Fruit fly (Drosophila melanogaster) whole organism, prepupa: ENCODE results near the gene CG6927.

Experiments
- Blimp-1 ChIP-seq: fragments of 200-800 bp; sonication (Bioruptor generic); optimal IDR thresholded peaks from 3 replicates; lab custom pipeline; 2017; ENCODE audit warnings: missing biosample characterization, missing genetic modification characterization, mild to moderate bottlenecking, moderate library complexity, missing genetic modification reagents
- CG10669 ChIP-seq: fragments of 200-800 bp; sonication (Bioruptor generic); optimal IDR thresholded peaks from 3 replicates; lab custom pipeline; 2018; ENCODE audit warnings: missing biosample characterization, mild to moderate bottlenecking, missing genetic modification characterization, moderate library complexity
- CG11294 ChIP-seq: fragments of 200-800 bp; sonication (Bioruptor generic); IDR thresholded peaks from 2 replicates; pipeline ENCODE4 v1.3.6; 2022; ENCODE audit warnings: missing biosample characterization, missing genetic modification characterization
- CG11762 ChIP-seq: fragments of 200-800 bp; sonication (Bioruptor generic); optimal IDR thresholded peaks from 3 replicates; lab custom pipeline; 2016; ENCODE audit warnings: missing biosample characterization, missing genetic modification characterization; ENCODE audit not compliant: insufficient read depth
- CG11902 ChIP-seq: fragments of 200-800 bp; sonication (Bioruptor generic); optimal IDR thresholded peaks from 3 replicates; lab custom pipeline; 2016; ENCODE audit warnings: missing biosample characterization, missing genetic modification characterization
- CG15336 ChIP-seq: fragments of 200-800 bp; sonication (Bioruptor generic); IDR thresholded peaks from 2 replicates; pipeline ENCODE4 v1.3.6; 2022; ENCODE audit warnings: missing biosample characterization, missing genetic modification characterization
- CG1621 ChIP-seq: fragments of 200-800 bp; sonication (Bioruptor generic); optimal IDR thresholded peaks from 3 replicates; lab custom pipeline; 2018; ENCODE audit warnings: missing biosample characterization, mild to moderate bottlenecking, missing genetic modification characterization
- CG16779 ChIP-seq: fragments of 200-800 bp; sonication (Bioruptor generic); optimal IDR thresholded peaks from 3 replicates; lab custom pipeline; 2017; ENCODE audit warnings: missing biosample characterization, mild to moderate bottlenecking, missing genetic modification characterization
- CG3032 ChIP-seq: fragments of 200-800 bp; optimal IDR thresholded peaks from 2 replicates; lab custom pipeline; 2019; ENCODE audit warnings: missing biosample characterization, mild to moderate bottlenecking, missing genetic modification characterization, moderate library complexity
- CG31627 ChIP-seq: fragments of 200-800 bp; sonication (Bioruptor generic); optimal IDR thresholded peaks from 3 replicates; lab custom pipeline; 2016; ENCODE audit warnings: missing biosample characterization, missing genetic modification characterization
- CG32006 ChIP-seq: fragments of 200-800 bp; sonication (Bioruptor generic); optimal IDR thresholded peaks from 3 replicates; lab custom pipeline; 2017; ENCODE audit warnings: missing biosample characterization, mild to moderate bottlenecking, missing genetic modification characterization
- CG34406 ChIP-seq: fragments of 200-800 bp; sonication (Bioruptor generic); optimal IDR thresholded peaks from 3 replicates; lab custom pipeline; 2016; ENCODE audit warnings: missing biosample characterization, missing genetic modification characterization
- CG3919 ChIP-seq: fragments of 200-800 bp; sonication (Bioruptor generic); optimal IDR thresholded peaks from 3 replicates; lab custom pipeline; 2016; ENCODE audit warnings: missing biosample characterization, missing genetic modification characterization
- CG4318 ChIP-seq: fragments of 200-800 bp; sonication (Bioruptor generic); optimal IDR thresholded peaks from 3 replicates; lab custom pipeline; 2017; ENCODE audit warnings: missing biosample characterization, mild to moderate bottlenecking, missing genetic modification characterization
- CG6276 ChIP-seq: fragments of 200-800 bp; sonication (Bioruptor generic); optimal IDR thresholded peaks from 2 replicates; lab custom pipeline; 2017; ENCODE audit warnings: missing biosample characterization, mild to moderate bottlenecking, missing genetic modification characterization
- CG6792 ChIP-seq: fragments of 200-800 bp; sonication (Bioruptor generic); optimal IDR thresholded peaks from 3 replicates; lab custom pipeline; 2016; ENCODE audit warnings: missing biosample characterization, missing genetic modification characterization
- CG6808 ChIP-seq: fragments of 200-800 bp; sonication (Bioruptor generic); optimal IDR thresholded peaks from 3 replicates; lab custom pipeline; 2017; ENCODE audit warnings: missing biosample characterization, missing genetic modification characterization, mild to moderate bottlenecking, moderate library complexity, missing genetic modification reagents
- CG6854 ChIP-seq: fragments of 200-800 bp; sonication (Bioruptor generic); optimal IDR thresholded peaks from 2 replicates; lab custom pipeline; 2017; ENCODE audit warnings: missing biosample characterization, mild to moderate bottlenecking, missing genetic modification characterization
- CG7368 ChIP-seq: fragments of 200-800 bp; sonication (Bioruptor generic); optimal IDR thresholded peaks from 3 replicates; lab custom pipeline; 2016; ENCODE audit warnings: missing biosample characterization, missing genetic modification characterization
- CG8119 ChIP-seq: fragments of 200-800 bp; sonication (Bioruptor generic); IDR thresholded peaks from 3 replicates; pipeline ENCODE4 v1.3.6; 2022; ENCODE audit warnings: missing biosample characterization, missing genetic modification characterization
- CG8319 ChIP-seq: fragments of 200-800 bp; sonication (Bioruptor generic); optimal IDR thresholded peaks from 3 replicates; lab custom pipeline; 2016; ENCODE audit warnings: missing biosample characterization, missing genetic modification characterization
- CG8632 ChIP-seq: fragments of 200-800 bp; sonication (Bioruptor generic); optimal IDR thresholded peaks from 3 replicates; lab custom pipeline; 2016; ENCODE audit warnings: missing biosample characterization, missing genetic modification characterization
- Eip75B ChIP-seq: fragments of 200-800 bp; sonication (Bioruptor generic); optimal IDR thresholded peaks from 3 replicates; lab custom pipeline; 2016; ENCODE audit warnings: missing biosample characterization, missing genetic modification characterization
- Eip78C ChIP-seq: fragments of 200-800 bp; sonication (Bioruptor generic); peaks from one replicate; lab custom pipeline; 2016; ENCODE audit warnings: missing biosample characterization, missing genetic modification characterization
- Eip93F ChIP-seq: fragments of 200-800 bp; sonication (Bioruptor generic); optimal IDR thresholded peaks from 2 replicates; lab custom pipeline; 2016; ENCODE audit warnings: missing biosample characterization, mild to moderate bottlenecking, missing genetic modification characterization
- Ets96B ChIP-seq: fragments of 200-800 bp; optimal IDR thresholded peaks from 2 replicates; lab custom pipeline; 2019; ENCODE audit warnings: missing biosample characterization, mild to moderate bottlenecking, missing genetic modification characterization, moderate library complexity
- Gug ChIP-seq: fragments of 200-800 bp; sonication (Bioruptor generic); IDR thresholded peaks from 2 replicates; pipeline ENCODE4 v1.3.6; 2022; ENCODE audit warnings: missing biosample characterization, missing genetic modification characterization
- Hr38 ChIP-seq: sonication (Bioruptor generic); optimal IDR thresholded peaks from 2 replicates; lab custom pipeline; 2016; ENCODE audit warnings: missing biosample characterization, missing genetic modification characterization
- Hr39 ChIP-seq: fragments of 200-800 bp; sonication (Bioruptor generic); optimal IDR thresholded peaks from 2 replicates; lab custom pipeline; 2016; ENCODE audit warnings: missing biosample characterization, missing genetic modification characterization
- Hr4 ChIP-seq: fragments of 200-800 bp; sonication (Bioruptor generic); optimal IDR thresholded peaks from 3 replicates; lab custom pipeline; 2016; ENCODE audit warnings: missing biosample characterization, missing genetic modification characterization
- Lpt ChIP-seq: fragments of 200-800 bp; sonication (Bioruptor generic); optimal IDR thresholded peaks from 3 replicates; lab custom pipeline; 2016; ENCODE audit warnings: missing biosample characterization, missing genetic modification characterization
- Met ChIP-seq: fragments of 200-800 bp; sonication (Bioruptor generic); optimal IDR thresholded peaks from 3 replicates; lab custom pipeline; 2016; ENCODE audit warnings: missing biosample characterization, missing genetic modification characterization
- OdsH ChIP-seq: fragments of 200-800 bp; sonication (Bioruptor generic); optimal IDR thresholded peaks from 3 replicates; lab custom pipeline; 2016; ENCODE audit warnings: missing biosample characterization, missing genetic modification characterization
- Smox ChIP-seq: fragments of 200-800 bp; sonication (Bioruptor generic); optimal IDR thresholded peaks from 3 replicates; lab custom pipeline; 2016; ENCODE audit warnings: missing biosample characterization, missing genetic modification characterization
- Sox102F ChIP-seq: fragments of 200-800 bp; sonication (Bioruptor generic); optimal IDR thresholded peaks from 2 replicates; lab custom pipeline; 2016; ENCODE audit warnings: missing biosample characterization, mild to moderate bottlenecking, missing genetic modification characterization
- Sox14 ChIP-seq: fragments of 200-800 bp; sonication (Bioruptor generic); optimal IDR thresholded peaks from 3 replicates; lab custom pipeline; 2016; ENCODE audit warnings: missing biosample characterization, missing genetic modification characterization
- achi ChIP-seq: fragments of 200-800 bp; sonication (Bioruptor generic); optimal IDR thresholded peaks from 3 replicates; lab custom pipeline; 2016; ENCODE audit warnings: missing biosample characterization, missing genetic modification characterization
- acj6 ChIP-seq: fragments of 200-800 bp; sonication (Bioruptor generic); optimal IDR thresholded peaks from 3 replicates; lab custom pipeline; 2016; ENCODE audit warnings: missing biosample characterization, missing genetic modification characterization
- cyc ChIP-seq: fragments of 200-800 bp; sonication (Bioruptor generic); optimal IDR thresholded peaks from 3 replicates; lab custom pipeline; 2016; ENCODE audit warnings: missing biosample characterization, missing genetic modification characterization
- dac ChIP-seq: fragments of 200-800 bp; sonication (Bioruptor generic); optimal IDR thresholded peaks from 2 replicates; lab custom pipeline; 2017; ENCODE audit warnings: missing biosample characterization, mild to moderate bottlenecking, missing genetic modification characterization
- eg ChIP-seq: fragments of 200-800 bp; sonication (Bioruptor generic); IDR thresholded peaks from 3 replicates; pipeline ENCODE4 v1.3.6; 2022; ENCODE audit warnings: missing biosample characterization, missing genetic modification characterization
- esn ChIP-seq: fragments of 200-800 bp; sonication (Bioruptor generic); optimal IDR thresholded peaks from 2 replicates; lab custom pipeline; 2016; ENCODE audit warnings: missing biosample characterization, mild to moderate bottlenecking, missing genetic modification characterization, moderate library complexity
- fd59A ChIP-seq: fragments of 200-800 bp; sonication (Bioruptor generic); optimal IDR thresholded peaks from 2 replicates; lab custom pipeline; 2017; ENCODE audit warnings: missing biosample characterization, mild to moderate bottlenecking, missing genetic modification characterization, missing genetic modification reagents
- fd85E ChIP-seq: fragments of 200-800 bp; sonication (Bioruptor generic); optimal IDR thresholded peaks from 3 replicates; lab custom pipeline; 2016; ENCODE audit warnings: missing biosample characterization, missing genetic modification characterization
- fkh ChIP-seq: fragments of 200-800 bp; sonication (Bioruptor generic); optimal IDR thresholded peaks from 3 replicates; lab custom pipeline; 2017; ENCODE audit warnings: missing biosample characterization, mild to moderate bottlenecking, missing genetic modification characterization, moderate library complexity
- lz ChIP-seq: fragments of 200-800 bp; sonication (Bioruptor generic); optimal IDR thresholded peaks from 3 replicates; lab custom pipeline; 2016; ENCODE audit warnings: missing biosample characterization, missing genetic modification characterization
- net ChIP-seq: fragments of 200-800 bp; sonication (Bioruptor generic); optimal IDR thresholded peaks from 3 replicates; lab custom pipeline; 2016; ENCODE audit warnings: missing biosample characterization, missing genetic modification characterization
- pdm3 ChIP-seq: fragments of 200-800 bp; sonication (Bioruptor generic); optimal IDR thresholded peaks from 3 replicates; lab custom pipeline; 2016; ENCODE audit warnings: missing biosample characterization, missing genetic modification characterization
- salr ChIP-seq, 2 experiments: fragments of 200-800 bp; sonication (Bioruptor generic); optimal IDR thresholded peaks; 3 replicates each; lab custom pipeline; 2016 to 2018; ENCODE audit warnings: missing biosample characterization in 2 of 2, missing genetic modification characterization in 2 of 2, mild to moderate bottlenecking in 1 of 2
- ss ChIP-seq, 2 experiments: fragments of 200-800 bp; sonication (Bioruptor generic); optimal IDR thresholded peaks; 2 replicates in 1 of 2; 3 replicates in 1 of 2; lab custom pipeline; 2017 to 2018; ENCODE audit warnings: mild to moderate bottlenecking in 2 of 2, missing biosample characterization in 2 of 2, missing genetic modification characterization in 2 of 2, moderate library complexity in 1 of 2
- svp ChIP-seq: fragments of 200-800 bp; sonication (Bioruptor generic); peaks from one replicate; lab custom pipeline; 2016; ENCODE audit warnings: missing biosample characterization, missing genetic modification characterization
- topi ChIP-seq: fragments of 200-800 bp; sonication (Bioruptor generic); optimal IDR thresholded peaks from 3 replicates; lab custom pipeline; 2016; ENCODE audit warnings: missing biosample characterization, missing genetic modification characterization
- vri ChIP-seq: fragments of 200-800 bp; sonication (Bioruptor generic); optimal IDR thresholded peaks from 3 replicates; lab custom pipeline; 2016; ENCODE audit warnings: missing biosample characterization, mild to moderate bottlenecking, missing genetic modification characterization

Gene CG6927

DNA sequence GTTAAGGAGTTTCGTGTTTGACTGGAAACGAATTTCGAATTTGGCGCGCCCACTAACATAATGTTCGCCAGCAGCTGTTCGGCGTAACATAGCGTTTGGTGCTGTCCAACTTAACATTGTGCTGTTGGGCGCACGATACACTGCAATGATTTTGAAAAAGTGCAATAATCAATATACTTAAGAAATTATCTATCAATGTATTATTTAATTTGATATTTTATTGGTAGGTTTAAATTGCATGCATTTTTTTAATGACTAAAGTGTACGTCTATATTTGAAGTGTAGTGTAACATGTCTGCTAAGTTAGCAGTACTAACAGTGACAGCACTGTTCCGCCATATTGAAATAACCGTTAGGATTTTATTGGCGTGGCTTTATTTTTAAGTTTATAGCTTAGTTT, at the start of gene CG6927:
TSS of gene CG6927 (plus strand) at position 328 of the 400 bp plus-strand sequence.
- peak; percentile 44 for TF ChIP-seq fd59A (GFP tag; lab: Kevin White, UChicago)
- TF ChIP-seq vri: no peak
- peak; percentile 66 for TF ChIP-seq lz (GFP tag; lab: Kevin White, UChicago)
- TF ChIP-seq topi (GFP tag; lab: Kevin White, UChicago): peak; percentile 39
- TF ChIP-seq Eip93F (GFP tag; lab: Kevin White, UChicago): peak; percentile 54
- peak; percentile 82 for TF ChIP-seq svp (GFP tag; lab: Kevin White, UChicago)
- peak; percentile 48 for TF ChIP-seq CG31627 (GFP tag; lab: Kevin White, UChicago)
- TF ChIP-seq CG3032 (tag; lab: Kevin White, UChicago): peak; percentile 89
- peak; percentile 27 for TF ChIP-seq Hr39 (GFP tag; lab: Kevin White, UChicago)
- peak; percentile 44 for TF ChIP-seq CG34406 (GFP tag; lab: Kevin White, UChicago)
- peak; percentile 76 for TF ChIP-seq OdsH (GFP tag; lab: Kevin White, UChicago)
- TF ChIP-seq achi (GFP tag; lab: Kevin White, UChicago): peak; percentile 72
- peak; percentile 89 for TF ChIP-seq Gug
- peak; percentile 34 to 53 for TF ChIP-seq salr (GFP tag; optimal IDR thresholded peaks at IDR 0.05; lab: Kevin White, UChicago)
- peak; percentile 16 for TF ChIP-seq CG6808
- peak; percentile 92 for TF ChIP-seq Hr4
- TF ChIP-seq CG7368 (GFP tag; lab: Kevin White, UChicago): peak; percentile 57
- TF ChIP-seq CG8119 (GFP tag; lab: Robert Waterston, UW): peak; percentile 86
- peak; percentile 87 for TF ChIP-seq CG15336 (GFP tag; lab: Robert Waterston, UW)
- no peak for TF ChIP-seq fkh (GFP tag; lab: Kevin White, UChicago)
- TF ChIP-seq Sox102F (GFP tag; lab: Kevin White, UChicago): peak; percentile 16
- peak; percentile 63 for TF ChIP-seq esn (GFP tag; lab: Kevin White, UChicago)
- TF ChIP-seq CG11902: peak; percentile 27
- TF ChIP-seq eg (GFP tag; lab: Robert Waterston, UW): peak; percentile 97
- TF ChIP-seq CG8632: peak; percentile 65
- TF ChIP-seq acj6 (GFP tag; lab: Kevin White, UChicago): peak; percentile 73
- peak; percentile 71 for TF ChIP-seq CG6792 (GFP tag; lab: Kevin White, UChicago)
- TF ChIP-seq CG11294 (GFP tag; lab: Robert Waterston, UW): peak; percentile 87
- peak; percentile 83 for TF ChIP-seq Eip75B (GFP tag; lab: Kevin White, UChicago)
- TF ChIP-seq ss (GFP tag; optimal IDR thresholded peaks at IDR 0.05; lab: Kevin White, UChicago): peak in 1 of 2 experiments; percentile 28
- TF ChIP-seq pdm3: peak; percentile 54
- TF ChIP-seq Lpt (GFP tag; lab: Kevin White, UChicago): peak; percentile 59
- TF ChIP-seq CG4318 (GFP tag; lab: Kevin White, UChicago): peak; percentile 63
- TF ChIP-seq CG32006: peak; percentile 82
- TF ChIP-seq CG1621: peak; percentile 43
- peak; percentile 50 for TF ChIP-seq Smox
- TF ChIP-seq CG10669 (GFP tag; lab: Kevin White, UChicago): peak; percentile 72
- TF ChIP-seq CG16779 (tag; lab: Kevin White, UChicago): peak; percentile 74
- TF ChIP-seq Met (GFP tag; lab: Kevin White, UChicago): peak; percentile 67
- no peak for TF ChIP-seq CG6854 (GFP tag; lab: Kevin White, UChicago)
- TF ChIP-seq Ets96B (tag; lab: Kevin White, UChicago): peak; percentile 72
- TF ChIP-seq fd85E (GFP tag; lab: Kevin White, UChicago): no peak
- peak; percentile 69 for TF ChIP-seq CG3919 (GFP tag; lab: Kevin White, UChicago)
- no peak for TF ChIP-seq CG8319 (GFP tag; lab: Kevin White, UChicago)
- TF ChIP-seq Hr38 (GFP tag; lab: Kevin White, UChicago): no peak
- TF ChIP-seq Eip78C (GFP tag; lab: Kevin White, UChicago): peak; percentile 87
- peak; percentile 19 for TF ChIP-seq dac (GFP tag; lab: Kevin White, UChicago)
- peak; percentile 28 for TF ChIP-seq CG6276
- TF ChIP-seq Sox14 (GFP tag; lab: Kevin White, UChicago): peak; percentile 57
- peak; percentile 35 for TF ChIP-seq Blimp-1 (GFP tag; lab: Kevin White, UChicago)
- peak; percentile 47 for TF ChIP-seq cyc
- peak; percentile 28 for TF ChIP-seq CG11762 (GFP tag; lab: Kevin White, UChicago)
- TF ChIP-seq net: peak; percentile 43
